Worm (Caenorhabditis elegans) whole organism, L1 larva: Measurements from ENCODE around the gene F22F4.4.

Experiments
- C16A3.4 ChIP-seq: fragments of 150-350 bp; optimal IDR thresholded peaks from 2 replicates; lab custom pipeline; 2014; ENCODE audit warnings: missing biosample characterization, missing genetic modification characterization
- F16B12.6 ChIP-seq: fragments of 150-350 bp; optimal IDR thresholded peaks from 2 replicates; lab custom pipeline; 2014; ENCODE audit warnings: missing biosample characterization, missing genetic modification characterization
- aha-1 ChIP-seq: fragments of 150-350 bp; optimal IDR thresholded peaks from 2 replicates; lab custom pipeline; 2014; ENCODE audit warnings: missing biosample characterization, missing genetic modification characterization
- blmp-1 ChIP-seq: fragments of 150-350 bp; optimal IDR thresholded peaks from 2 replicates; lab custom pipeline; 2014; ENCODE audit warnings: missing biosample characterization, missing genetic modification characterization
- ceh-8 ChIP-seq: fragments of 200-800 bp; sonication (Bioruptor generic); optimal IDR thresholded peaks from 2 replicates; lab custom pipeline; 2018; ENCODE audit warnings: mild to moderate bottlenecking, missing genetic modification characterization, moderate library complexity, missing compliant biosample characterization
- dsc-1 ChIP-seq: sonication (generic microtip); optimal IDR thresholded peaks from 2 replicates; lab custom pipeline; 2016; ENCODE audit warnings: mild to moderate bottlenecking, missing genetic modification characterization, missing compliant biosample characterization
- efl-1 ChIP-seq, 4 experiments: fragments of 150-350 bp; optimal IDR thresholded peaks in 3 of 4; peaks in 1 of 4; 1 replicate in 1 of 4; 2 replicates in 3 of 4; lab custom pipeline; 2014; ENCODE audit warnings: missing biosample characterization in 2 of 4, missing genetic modification characterization in 2 of 4, missing genetic modification reagents in 2 of 4
- efl-3 ChIP-seq: fragments of 200-800 bp; sonication (Bioruptor generic); optimal IDR thresholded peaks from 2 replicates; lab custom pipeline; 2018; ENCODE audit warnings: mild to moderate bottlenecking, missing genetic modification characterization, missing compliant biosample characterization
- elt-2 ChIP-seq: sonication (generic microtip); optimal IDR thresholded peaks from 2 replicates; lab custom pipeline; 2016; ENCODE audit warnings: missing genetic modification characterization, mild to moderate bottlenecking, inconsistent platforms, missing compliant biosample characterization, missing genetic modification reagents
- elt-3 ChIP-seq, 6 experiments: fragments of 150-350 bp in 1 of 6; sonication (generic microtip); optimal IDR thresholded peaks; 2 replicates each; lab custom pipeline; 2017 to 2018; ENCODE audit warnings: missing biosample characterization in 6 of 6, missing genetic modification characterization in 6 of 6, inconsistent platforms in 1 of 6
- fkh-4 ChIP-seq: sonication (generic microtip); optimal IDR thresholded peaks from 2 replicates; lab custom pipeline; 2016; ENCODE audit warnings: missing compliant biosample characterization, missing genetic modification characterization, borderline replicate concordance
- grh-1 ChIP-seq: fragments of 200-800 bp; sonication (Bioruptor generic); IDR thresholded peaks from 2 replicates; pipeline ENCODE4 v1.3.6; 2022; ENCODE audit warnings: missing genetic modification reagents, missing genetic modification characterization, missing compliant biosample characterization
- hlh-17 ChIP-seq: fragments of 200-800 bp; sonication (Bioruptor generic); optimal IDR thresholded peaks from 2 replicates; lab custom pipeline; 2018; ENCODE audit warnings: missing genetic modification characterization, mild to moderate bottlenecking, missing compliant biosample characterization, moderate library complexity, borderline replicate concordance
- lin-13 ChIP-seq: fragments of 150-350 bp; optimal IDR thresholded peaks from 2 replicates; lab custom pipeline; 2014; ENCODE audit warnings: missing biosample characterization, missing genetic modification reagents, missing genetic modification characterization
- lin-14 ChIP-seq: fragments of 200-800 bp; sonication (Bioruptor generic); optimal IDR thresholded peaks from 2 replicates; lab custom pipeline; 2018; ENCODE audit warnings: mild to moderate bottlenecking, missing genetic modification characterization, moderate library complexity, missing compliant biosample characterization
- lin-15B ChIP-seq: fragments of 150-350 bp; sonication (generic microtip); optimal IDR thresholded peaks from 3 replicates; lab custom pipeline; 2014; ENCODE audit warnings: missing biosample characterization, missing genetic modification characterization
- lin-35 ChIP-seq, 2 experiments: fragments of 150-350 bp; optimal IDR thresholded peaks; 2 replicates each; lab custom pipeline; 2014; ENCODE audit warnings: missing biosample characterization in 2 of 2, missing genetic modification characterization in 2 of 2, missing genetic modification reagents in 2 of 2
- lir-3 ChIP-seq: sonication (generic microtip); optimal IDR thresholded peaks from 2 replicates; lab custom pipeline; 2016; ENCODE audit warnings: mild to moderate bottlenecking, missing genetic modification characterization, moderate library complexity, missing compliant biosample characterization; ENCODE audit not compliant: poor library complexity
- lsy-2 ChIP-seq, 2 experiments: fragments of 150-350 bp; optimal IDR thresholded peaks; 2 replicates each; lab custom pipeline; 2014; ENCODE audit warnings: missing biosample characterization in 2 of 2, missing genetic modification characterization in 2 of 2
- mep-1 ChIP-seq: fragments of 150-350 bp; optimal IDR thresholded peaks from 2 replicates; lab custom pipeline; 2014; ENCODE audit warnings: missing biosample characterization, missing genetic modification characterization
- nhr-20 ChIP-seq: sonication (generic microtip); optimal IDR thresholded peaks from 2 replicates; lab custom pipeline; 2016; ENCODE audit warnings: mild to moderate bottlenecking, missing genetic modification characterization, missing compliant biosample characterization
- nhr-237 ChIP-seq: fragments of 150-350 bp; optimal IDR thresholded peaks from 2 replicates; lab custom pipeline; 2014; ENCODE audit warnings: missing biosample characterization, missing genetic modification characterization
- nhr-28 ChIP-seq: fragments of 150-350 bp; optimal IDR thresholded peaks from 2 replicates; lab custom pipeline; 2014; ENCODE audit warnings: missing biosample characterization, missing genetic modification characterization
- nhr-47 ChIP-seq: sonication (generic microtip); optimal IDR thresholded peaks from 2 replicates; lab custom pipeline; 2016; ENCODE audit warnings: mild to moderate bottlenecking, missing genetic modification characterization, moderate library complexity, missing compliant biosample characterization
- nhr-71 ChIP-seq: sonication (generic microtip); optimal IDR thresholded peaks from 2 replicates; lab custom pipeline; 2016; ENCODE audit warnings: mild to moderate bottlenecking, missing genetic modification characterization, moderate library complexity, missing compliant biosample characterization
- nhr-85 ChIP-seq: sonication (generic microtip); peaks from one replicate; lab custom pipeline; 2016; ENCODE audit warnings: missing genetic modification characterization, inconsistent platforms, missing compliant biosample characterization
- nhr-90 ChIP-seq: sonication (generic microtip); optimal IDR thresholded peaks from 2 replicates; lab custom pipeline; 2016; ENCODE audit warnings: mild to moderate bottlenecking, missing genetic modification characterization, missing compliant biosample characterization; ENCODE audit not compliant: poor library complexity
- pax-3 ChIP-seq: fragments of 200-800 bp; sonication (Bioruptor generic); optimal IDR thresholded peaks from 2 replicates; lab custom pipeline; 2018; ENCODE audit warnings: mild to moderate bottlenecking, missing genetic modification characterization, moderate library complexity, missing compliant biosample characterization
- pqm-1 ChIP-seq: sonication (generic microtip); optimal IDR thresholded peaks from 3 replicates; lab custom pipeline; 2017; ENCODE audit warnings: missing biosample characterization, missing genetic modification characterization
- rnt-1 ChIP-seq: sonication (generic microtip); optimal IDR thresholded peaks from 2 replicates; lab custom pipeline; 2016; ENCODE audit warnings: mild to moderate bottlenecking, missing genetic modification characterization, moderate library complexity, missing compliant biosample characterization
- snu-23 ChIP-seq: sonication (generic microtip); optimal IDR thresholded peaks from 2 replicates; lab custom pipeline; 2016; ENCODE audit warnings: missing genetic modification characterization, missing compliant biosample characterization
- swsn-7 ChIP-seq: sonication (generic microtip); optimal IDR thresholded peaks from 2 replicates; lab custom pipeline; 2016; ENCODE audit warnings: missing genetic modification characterization, missing compliant biosample characterization
- tbx-2 ChIP-seq: sonication (generic microtip); optimal IDR thresholded peaks from 2 replicates; lab custom pipeline; 2016; ENCODE audit warnings: missing genetic modification characterization, missing compliant biosample characterization
- tlp-1 ChIP-seq: fragments of 150-350 bp; optimal IDR thresholded peaks from 2 replicates; lab custom pipeline; 2014; ENCODE audit warnings: missing biosample characterization, missing genetic modification characterization
- unc-130 ChIP-seq: fragments of 150-350 bp; optimal IDR thresholded peaks from 2 replicates; lab custom pipeline; 2017; ENCODE audit warnings: missing biosample characterization, missing genetic modification characterization, inconsistent platforms
- xbp-1 ChIP-seq: sonication (generic microtip); optimal IDR thresholded peaks from 2 replicates; lab custom pipeline; 2016; ENCODE audit warnings: missing genetic modification characterization, missing compliant biosample characterization
- zip-4 ChIP-seq: fragments of 200-800 bp; sonication (Bioruptor generic); optimal IDR thresholded peaks from 2 replicates; lab custom pipeline; 2018; ENCODE audit warnings: mild to moderate bottlenecking, missing genetic modification characterization, moderate library complexity, missing compliant biosample characterization
- ztf-11 ChIP-seq, 2 experiments: sonication (generic microtip); optimal IDR thresholded peaks; 2 replicates each; lab custom pipeline; 2016 to 2017; ENCODE audit warnings: missing genetic modification characterization in 2 of 2, missing biosample characterization in 1 of 2, missing compliant biosample characterization in 1 of 2

F22F4.4 gene

ce11 chrX:6001432-6001831 lies at the start of gene F22F4.4:
Gene F22F4.4 (minus strand): TSS chrX:6001532.
- no peak for TF ChIP-seq efl-3
- TF ChIP-seq fkh-4 (tag; lab: Kevin White, UChicago) = no peak
- no peak for TF ChIP-seq tbx-2 (tag; lab: Kevin White, UChicago)
- no peak for TF ChIP-seq nhr-237
- TF ChIP-seq nhr-28 = no peak
- TF ChIP-seq zip-4 (GFP tag; lab: Kevin White, UChicago) = no peak
- no peak for TF ChIP-seq elt-2 (tag; lab: Kevin White, UChicago)
- no peak for TF ChIP-seq aha-1 (tag; lab: Kevin White, UChicago)
- TF ChIP-seq snu-23 (GFP tag; lab: Kevin White, UChicago) = no peak
- no peak for TF ChIP-seq elt-3 (tag; optimal IDR thresholded peaks at IDR 0.05; lab: Kevin White, UChicago)
- no peak for TF ChIP-seq pax-3 (tag; lab: Kevin White, UChicago)
- no peak for TF ChIP-seq swsn-7
- no peak for TF ChIP-seq lir-3 (tag; lab: Kevin White, UChicago)
- TF ChIP-seq, all 84 proteins: peak for 0

DNA sequence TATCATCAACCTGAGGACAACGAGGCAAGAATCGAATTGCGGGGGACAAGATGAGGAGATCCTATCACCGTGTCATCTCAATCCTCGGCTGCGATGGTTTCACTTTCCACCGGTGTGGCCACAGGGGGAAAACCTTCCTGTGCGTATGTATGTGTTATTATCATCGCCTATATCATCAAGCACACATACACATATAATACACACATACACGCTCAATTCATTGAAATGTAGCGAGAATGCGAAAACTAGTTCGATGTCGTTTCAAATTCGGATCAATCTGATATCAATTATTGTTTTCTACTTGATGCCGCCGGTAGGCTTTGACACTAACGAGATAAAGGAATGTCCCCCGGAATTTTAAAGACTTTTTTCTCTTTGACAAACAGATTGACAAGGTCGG lies 49.5 kb upstream of the F22F4.4 start:
- TF ChIP-seq tbx-2 (tag; lab: Kevin White, UChicago) (peak; percentile 6), dsc-1 (tag; lab: Kevin White, UChicago) (no peak), elt-3 (tag; optimal IDR thresholded peaks at IDR 0.05; lab: Kevin White, UChicago) (peak in 5 of 6 experiments; percentile 16 to 64 (median 62)), ztf-11 (tag; optimal IDR thresholded peaks at IDR 0.05; lab: Kevin White, UChicago) (no peak), grh-1 (GFP tag; lab: Robert Waterston, UW) (peak; percentile 47), lin-13 (GFP tag; lab: Kevin White, UChicago) (no peak), nhr-71 (tag; lab: Kevin White, UChicago) (peak; percentile 6), hlh-17 (GFP tag; lab: Kevin White, UChicago) (no peak), unc-130 (tag; lab: Kevin White, UChicago) (peak; percentile 29), lin-14 (GFP tag; lab: Kevin White, UChicago) (peak; percentile 35), lir-3 (tag; lab: Kevin White, UChicago) (no peak), nhr-85 (tag; lab: Kevin White, UChicago) (peak; percentile 56), lin-35 (GFP tag; optimal IDR thresholded peaks at IDR 0.05; lab: Kevin White, UChicago) (no peak), rnt-1 (tag; lab: Kevin White, UChicago) (no peak), nhr-20 (tag; lab: Kevin White, UChicago) (peak; percentile 24), blmp-1 (tag; lab: Kevin White, UChicago) (peak; percentile 96), snu-23 (GFP tag; lab: Kevin White, UChicago) (peak; percentile 14), lsy-2 (tag; optimal IDR thresholded peaks at IDR 0.05; lab: Kevin White, UChicago) (no peak)
- TF ChIP-seq, all 84 proteins: peak for 10

DNA sequence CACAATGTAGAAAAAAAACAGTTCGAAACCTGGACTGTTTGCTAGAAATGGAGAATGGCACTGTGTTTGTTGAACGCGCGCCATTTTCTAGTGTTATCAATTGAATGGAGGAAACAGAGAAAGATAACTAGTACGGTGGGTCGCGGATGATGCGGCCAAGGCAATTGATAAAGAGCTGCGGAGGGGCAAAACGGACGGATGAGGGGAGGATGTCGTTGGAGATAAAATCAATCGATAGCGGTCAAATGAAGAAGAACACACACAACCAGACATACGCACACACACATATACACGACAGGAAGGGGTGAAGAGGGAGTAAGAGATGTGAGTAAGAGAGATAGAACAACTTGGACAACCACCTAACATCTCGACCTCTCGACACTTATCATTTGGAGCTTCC lies 48.7 kb upstream of the F22F4.4 start:
- TF ChIP-seq lin-15B (tag; lab: Kevin White, UChicago) (no peak), elt-3 (tag; optimal IDR thresholded peaks at IDR 0.05; lab: Kevin White, UChicago) (peak in 2 of 6 experiments; percentile 41 to 43), fkh-4 (tag; lab: Kevin White, UChicago) (no peak), tlp-1 (tag; lab: Kevin White, UChicago) (no peak), pqm-1 (tag; lab: Kevin White, UChicago) (no peak), rnt-1 (tag; lab: Kevin White, UChicago) (peak; percentile 9), snu-23 (GFP tag; lab: Kevin White, UChicago) (peak; percentile 16), nhr-47 (tag; lab: Kevin White, UChicago) (no peak), C16A3.4 (no peak), dsc-1 (tag; lab: Kevin White, UChicago) (no peak), unc-130 (tag; lab: Kevin White, UChicago) (peak; percentile 72), F16B12.6 (tag; lab: Kevin White, UChicago) (no peak), lin-14 (GFP tag; lab: Kevin White, UChicago) (peak; percentile 75), efl-1 (optimal IDR thresholded peaks at IDR 0.05; lab: Kevin White, UChicago) (no peak), efl-1 (GFP tag; optimal IDR thresholded peaks at IDR 0.05 in 1 of 2; lab: Kevin White, UChicago) (no peak), elt-2 (tag; lab: Kevin White, UChicago) (peak; percentile 22), ceh-8 (no peak), efl-3 (no peak), nhr-20 (tag; lab: Kevin White, UChicago) (peak; percentile 40), lin-35 (GFP tag; optimal IDR thresholded peaks at IDR 0.05; lab: Kevin White, UChicago) (no peak), mep-1 (tag; lab: Kevin White, UChicago) (no peak), tbx-2 (tag; lab: Kevin White, UChicago) (peak; percentile 5), zip-4 (GFP tag; lab: Kevin White, UChicago) (no peak), lsy-2 (tag; optimal IDR thresholded peaks at IDR 0.05; lab: Kevin White, UChicago) (peak in 1 of 2 experiments; percentile 6), nhr-71 (tag; lab: Kevin White, UChicago) (peak; percentile 28), blmp-1 (tag; lab: Kevin White, UChicago) (peak; percentile 46), nhr-90 (tag; lab: Kevin White, UChicago) (peak; percentile 25), xbp-1 (tag; lab: Kevin White, UChicago) (peak; percentile 6)
